Fruit fly (Drosophila melanogaster) whole organism, embryonic: Measurements from ENCODE around the gene CG43759.

Source experiments
- Abd-B ChIP-seq: fragments of 200-800 bp; sonication (Bioruptor generic); optimal IDR thresholded peaks from 2 replicates; lab custom pipeline; 2018; ENCODE audit warnings: missing biosample characterization, mild to moderate bottlenecking, missing genetic modification characterization, moderate library complexity
- Adf1 ChIP-seq: fragments of 200-800 bp; sonication (Bioruptor generic); IDR thresholded peaks from 2 replicates; pipeline ENCODE4 v1.3.6; 2022; ENCODE audit warnings: missing biosample characterization, missing genetic modification characterization
- B-H2 ChIP-seq: fragments of 200-800 bp; sonication (Bioruptor generic); optimal IDR thresholded peaks from 2 replicates; lab custom pipeline; 2018; ENCODE audit warnings: missing biosample characterization, mild to moderate bottlenecking, missing genetic modification characterization
- BtbVII ChIP-seq: fragments of 200-800 bp; sonication (Bioruptor generic); optimal IDR thresholded peaks from 3 replicates; lab custom pipeline; 2017; ENCODE audit warnings: missing biosample characterization, mild to moderate bottlenecking, missing genetic modification characterization
- CG10565 ChIP-seq: fragments of 200-800 bp; sonication (Bioruptor generic); optimal IDR thresholded peaks from 3 replicates; lab custom pipeline; 2016; ENCODE audit warnings: missing biosample characterization, mild to moderate bottlenecking, missing genetic modification characterization
- CG12236 ChIP-seq: fragments of 200-800 bp; sonication (Bioruptor generic); optimal IDR thresholded peaks from 2 replicates; lab custom pipeline; 2016; ENCODE audit warnings: missing biosample characterization, missing genetic modification characterization
- CG13296 ChIP-seq: fragments of 200-800 bp; sonication (Bioruptor generic); optimal IDR thresholded peaks from 3 replicates; lab custom pipeline; 2018; ENCODE audit warnings: missing biosample characterization, mild to moderate bottlenecking, missing genetic modification characterization
- CG13424 ChIP-seq: fragments of 200-800 bp; sonication (Bioruptor generic); optimal IDR thresholded peaks from 2 replicates; lab custom pipeline; 2019; ENCODE audit warnings: missing biosample characterization, mild to moderate bottlenecking, missing genetic modification characterization, moderate library complexity
- CG13624 ChIP-seq: fragments of 200-800 bp; sonication (Bioruptor generic); optimal IDR thresholded peaks from 2 replicates; lab custom pipeline; 2016; ENCODE audit warnings: missing biosample characterization, missing genetic modification characterization
- CG31441 ChIP-seq: fragments of 200-800 bp; sonication (Bioruptor generic); IDR thresholded peaks from 2 replicates; pipeline ENCODE4 v1.3.6; 2022; ENCODE audit warnings: missing biosample characterization, missing genetic modification characterization
- CG3163 ChIP-seq: fragments of 200-800 bp; sonication (Bioruptor generic); optimal IDR thresholded peaks from 3 replicates; lab custom pipeline; 2016; ENCODE audit warnings: missing biosample characterization, missing genetic modification characterization
- CG3281 ChIP-seq: fragments of 200-800 bp; sonication (Bioruptor generic); optimal IDR thresholded peaks from 3 replicates; lab custom pipeline; 2017; ENCODE audit warnings: missing biosample characterization, mild to moderate bottlenecking, missing genetic modification characterization
- CG7839 ChIP-seq: fragments of 200-800 bp; sonication (Bioruptor generic); optimal IDR thresholded peaks from 3 replicates; lab custom pipeline; 2018; ENCODE audit warnings: missing biosample characterization, mild to moderate bottlenecking, missing genetic modification characterization, moderate library complexity
- CG8281 ChIP-seq: fragments of 200-800 bp; sonication (Bioruptor generic); optimal IDR thresholded peaks from 2 replicates; lab custom pipeline; 2018; ENCODE audit warnings: missing biosample characterization, mild to moderate bottlenecking, missing genetic modification characterization, moderate library complexity
- CG9437 ChIP-seq: fragments of 200-800 bp; sonication (Bioruptor generic); optimal IDR thresholded peaks from 2 replicates; lab custom pipeline; 2018; ENCODE audit warnings: missing biosample characterization, mild to moderate bottlenecking, missing genetic modification characterization
- Camta ChIP-seq: fragments of 200-800 bp; sonication (Bioruptor generic); optimal IDR thresholded peaks from 2 replicates; lab custom pipeline; 2016; ENCODE audit warnings: missing biosample characterization, missing genetic modification characterization
- D19A ChIP-seq: fragments of 200-800 bp; optimal IDR thresholded peaks from 3 replicates; lab custom pipeline; 2019; ENCODE audit warnings: missing biosample characterization, mild to moderate bottlenecking, missing genetic modification characterization, moderate library complexity
- D19B ChIP-seq: fragments of 200-800 bp; sonication (Bioruptor generic); optimal IDR thresholded peaks from 2 replicates; lab custom pipeline; 2017; ENCODE audit warnings: missing biosample characterization, mild to moderate bottlenecking, missing genetic modification characterization
- Dbx ChIP-seq: fragments of 200-800 bp; sonication (Bioruptor generic); IDR thresholded peaks from 3 replicates; pipeline ENCODE4 v1.3.6; 2022; ENCODE audit warnings: missing biosample characterization, missing genetic modification characterization
- Eip74EF ChIP-seq, 2 experiments: fragments of 200-800 bp in 1 of 2; fragments of >200 bp in 1 of 2; sonication (Bioruptor generic) in 1 of 2; optimal IDR thresholded peaks; 2 replicates each; lab custom pipeline; 2017 to 2019; ENCODE audit warnings: missing biosample characterization in 2 of 2, missing genetic modification characterization in 2 of 2, mild to moderate bottlenecking in 1 of 2, moderate library complexity in 1 of 2
- Ets97D ChIP-seq: fragments of 200-800 bp; sonication (Bioruptor generic); optimal IDR thresholded peaks from 3 replicates; lab custom pipeline; 2016; ENCODE audit warnings: missing biosample characterization, missing genetic modification characterization
- Hmr ChIP-seq: fragments of 200-800 bp; sonication (Bioruptor generic); optimal IDR thresholded peaks from 3 replicates; lab custom pipeline; 2017; ENCODE audit warnings: mild to moderate bottlenecking, missing biosample characterization, missing genetic modification reagents, missing genetic modification characterization
- Hr51 ChIP-seq, 2 experiments: fragments of 200-800 bp; sonication (Bioruptor generic); optimal IDR thresholded peaks; 2 replicates in 1 of 2; 3 replicates in 1 of 2; lab custom pipeline; 2016 to 2018; ENCODE audit warnings: missing biosample characterization in 2 of 2, missing genetic modification characterization in 2 of 2, mild to moderate bottlenecking in 1 of 2, moderate library complexity in 1 of 2
- Med ChIP-seq: fragments of 200-800 bp; sonication (Bioruptor generic); peaks from one replicate; lab custom pipeline; 2016; ENCODE audit warnings: missing biosample characterization, missing genetic modification characterization, mild to moderate bottlenecking, inconsistent platforms, moderate library complexity
- Meics ChIP-seq: fragments of 200-800 bp; sonication (Bioruptor generic); optimal IDR thresholded peaks from 2 replicates; lab custom pipeline; 2017; ENCODE audit warnings: missing biosample characterization, mild to moderate bottlenecking, missing genetic modification characterization
- Nf-YC ChIP-seq: fragments of 200-800 bp; optimal IDR thresholded peaks from 3 replicates; lab custom pipeline; 2019; ENCODE audit warnings: missing biosample characterization, mild to moderate bottlenecking, missing genetic modification characterization, moderate library complexity
- Pdp1 ChIP-seq, 2 experiments: fragments of 200-800 bp; sonication (Bioruptor generic); optimal IDR thresholded peaks; 3 replicates each; lab custom pipeline; 2016; ENCODE audit warnings: missing biosample characterization in 2 of 2, missing genetic modification characterization in 2 of 2, mild to moderate bottlenecking in 1 of 2, moderate library complexity in 1 of 2
- Ravus ChIP-seq: fragments of 200-800 bp; sonication (Bioruptor generic); IDR thresholded peaks from 2 replicates; pipeline ENCODE4 v1.3.6; 2022; ENCODE audit warnings: missing biosample characterization, missing genetic modification characterization
- Side ChIP-seq: fragments of 200-800 bp; sonication (Bioruptor generic); optimal IDR thresholded peaks from 2 replicates; lab custom pipeline; 2016; ENCODE audit warnings: missing biosample characterization, missing genetic modification characterization
- Six4 ChIP-seq: fragments of 200-800 bp; sonication (Bioruptor generic); optimal IDR thresholded peaks from 2 replicates; lab custom pipeline; 2016; ENCODE audit warnings: missing biosample characterization, missing genetic modification characterization
- Sox100B ChIP-seq: fragments of 200-800 bp; sonication (Bioruptor generic); optimal IDR thresholded peaks from 3 replicates; lab custom pipeline; 2018; ENCODE audit warnings: missing biosample characterization, mild to moderate bottlenecking, missing genetic modification characterization
- Taf1 ChIP-seq: fragments of 200-800 bp; sonication (Bioruptor generic); IDR thresholded peaks from 2 replicates; pipeline ENCODE4 v1.3.6; 2022; ENCODE audit warnings: missing biosample characterization, missing genetic modification characterization
- bab2 ChIP-seq: fragments of 200-800 bp; sonication (Bioruptor generic); optimal IDR thresholded peaks from 2 replicates; lab custom pipeline; 2016; ENCODE audit warnings: missing biosample characterization, missing genetic modification characterization
- chinmo ChIP-seq: fragments of 200-800 bp; sonication (Bioruptor generic); IDR thresholded peaks from 4 replicates; pipeline ENCODE4 v1.3.6; 2022; ENCODE audit warnings: missing biosample characterization, missing genetic modification characterization; ENCODE audit not compliant: partially characterized antibody
- dysf ChIP-seq: fragments of 200-800 bp; sonication (Bioruptor generic); IDR thresholded peaks from 3 replicates; pipeline ENCODE4 v1.3.6; 2022; ENCODE audit warnings: missing biosample characterization, missing genetic modification characterization
- ems ChIP-seq: fragments of 200-800 bp; sonication (Bioruptor generic); optimal IDR thresholded peaks from 3 replicates; lab custom pipeline; 2016; ENCODE audit warnings: missing biosample characterization, missing genetic modification characterization
- fd96Cb ChIP-seq: fragments of 200-800 bp; sonication (Bioruptor generic); optimal IDR thresholded peaks from 2 replicates; lab custom pipeline; 2018; ENCODE audit warnings: missing biosample characterization, mild to moderate bottlenecking, missing genetic modification characterization, moderate library complexity
- hkb ChIP-seq, 2 experiments: fragments of 200-800 bp in 1 of 2; fragments of >200 bp in 1 of 2; sonication (Bioruptor generic) in 1 of 2; IDR thresholded peaks in 1 of 2; optimal IDR thresholded peaks in 1 of 2; 2 replicates each; pipeline versions ENCODE4 v1.3.6 to Lab custom; 2017 to 2022; ENCODE audit warnings: missing biosample characterization in 1 of 2, missing genetic modification characterization in 1 of 2
- hth ChIP-seq: fragments of >200 bp; optimal IDR thresholded peaks from 2 replicates; lab custom pipeline; 2017; ENCODE audit warnings: inconsistent platforms
- jing ChIP-seq: fragments of 200-800 bp; sonication (Bioruptor generic); optimal IDR thresholded peaks from 2 replicates; lab custom pipeline; 2018; ENCODE audit warnings: missing biosample characterization, mild to moderate bottlenecking, missing genetic modification characterization
- knrl ChIP-seq: fragments of 200-800 bp; sonication (Bioruptor generic); IDR thresholded peaks from 3 replicates; pipeline ENCODE4 v1.3.6; 2022; ENCODE audit warnings: missing biosample characterization, missing genetic modification characterization; ENCODE audit not compliant: partially characterized antibody
- luna ChIP-seq: fragments of 200-800 bp; sonication (Bioruptor generic); optimal IDR thresholded peaks from 2 replicates; lab custom pipeline; 2016; ENCODE audit warnings: missing biosample characterization, missing genetic modification characterization
- odd ChIP-seq: fragments of 200-800 bp; sonication (Bioruptor generic); optimal IDR thresholded peaks from 2 replicates; lab custom pipeline; 2017; ENCODE audit warnings: missing biosample characterization, mild to moderate bottlenecking, missing genetic modification characterization
- phol ChIP-seq: fragments of 200-800 bp; sonication (Bioruptor generic); optimal IDR thresholded peaks from 3 replicates; lab custom pipeline; 2018; ENCODE audit warnings: missing biosample characterization, mild to moderate bottlenecking, missing genetic modification characterization, moderate library complexity
- pita ChIP-seq: fragments of 200-800 bp; sonication (Bioruptor generic); optimal IDR thresholded peaks from 2 replicates; lab custom pipeline; 2017; ENCODE audit warnings: missing biosample characterization, mild to moderate bottlenecking, missing genetic modification characterization
- slbo ChIP-seq: fragments of 200-800 bp; sonication (Bioruptor generic); IDR thresholded peaks from 2 replicates; pipeline ENCODE4 v1.3.6; 2022; ENCODE audit warnings: missing biosample characterization, missing genetic modification characterization
- stwl ChIP-seq: fragments of 200-800 bp; sonication (Bioruptor generic); optimal IDR thresholded peaks from 3 replicates; lab custom pipeline; 2018; ENCODE audit warnings: missing biosample characterization, mild to moderate bottlenecking, missing genetic modification characterization, moderate library complexity
- tio ChIP-seq: fragments of 200-800 bp; sonication (Bioruptor generic); optimal IDR thresholded peaks from 2 replicates; lab custom pipeline; 2017; ENCODE audit warnings: missing biosample characterization, missing genetic modification characterization, inconsistent platforms

CG43759 gene

DNA sequence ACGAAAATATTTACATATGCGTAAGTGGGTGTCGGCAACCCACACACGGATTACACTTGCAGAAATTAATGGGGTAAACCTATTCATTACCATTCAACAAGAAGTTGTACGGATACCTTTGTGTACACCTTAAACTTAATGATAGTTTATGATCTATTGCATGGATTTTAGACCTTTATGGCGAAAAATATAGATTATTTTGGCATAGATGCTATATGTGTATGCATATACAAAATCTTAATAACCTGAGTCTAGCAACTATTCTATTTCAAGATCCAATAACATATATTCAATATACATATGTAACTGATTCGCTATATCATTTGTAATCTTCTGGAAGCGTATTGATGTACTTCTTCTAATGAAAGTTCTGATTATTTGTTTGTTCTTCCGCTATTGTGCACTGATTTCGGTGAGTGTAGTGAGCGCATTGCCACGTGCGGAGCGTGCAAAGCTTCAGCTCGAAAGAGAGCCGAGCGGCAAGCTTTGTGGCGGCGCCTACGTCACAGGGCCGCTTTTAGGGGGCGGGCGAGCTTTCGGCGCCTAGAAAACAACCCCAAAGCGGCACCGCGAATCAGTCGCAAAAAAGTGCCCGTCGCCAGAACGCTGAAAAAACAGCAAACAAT, 30.2 kb upstream of the CG43759 start, which contains the start of gene CG7378 (continued):
- TF ChIP-seq dysf (GFP tag; lab: Robert Waterston, UW) (peak; percentile 57; the same call in 1 of the 3 replicates), tio (GFP tag; lab: Kevin White, UChicago) (peak; percentile 27), phol (tag; lab: Kevin White, UChicago) (peak; percentile 14), CG3163 (GFP tag; lab: Kevin White, UChicago) (no peak), CG31441 (GFP tag; lab: Robert Waterston, UW) (peak; percentile 47), Taf1 (0 out of 2 replicates have a peak, but pooled peaks have one; percentile 12), stwl (tag; lab: Kevin White, UChicago) (no peak), CG9437 (GFP tag; lab: Kevin White, UChicago) (peak; percentile 48), CG13424 (peak; percentile 41), hkb (optimal IDR thresholded peaks at IDR 0.05; lab: Kevin White, UChicago) (no peak), hkb (GFP tag; IDR thresholded peaks at IDR 0.05; lab: Robert Waterston, UW) (0 out of 2 replicates have a peak, but pooled peaks have one; percentile 16), hth (lab: Kevin White, UChicago) (no peak), knrl (GFP tag; lab: Robert Waterston, UW) (no peak), Dbx (GFP tag; lab: Robert Waterston, UW) (0 out of 3 replicates have a peak, but pooled peaks have one; percentile 13), Abd-B (GFP tag; lab: Kevin White, UChicago) (peak; percentile 12), B-H2 (peak; percentile 20), Camta (GFP tag; lab: Kevin White, UChicago) (peak; percentile 33), odd (GFP tag; lab: Kevin White, UChicago) (peak; percentile 18), pita (GFP tag; lab: Kevin White, UChicago) (no peak), CG13296 (GFP tag; lab: Kevin White, UChicago) (peak; percentile 3), jing (no peak), D19B (GFP tag; lab: Kevin White, UChicago) (peak; percentile 61), Pdp1 (GFP tag; optimal IDR thresholded peaks at IDR 0.05; lab: Kevin White, UChicago) (peak; percentile 28 to 68), Six4 (GFP tag; lab: Kevin White, UChicago) (no peak), Eip74EF (GFP tag; optimal IDR thresholded peaks at IDR 0.05; lab: Kevin White, UChicago) (peak in 1 of 2 experiments; percentile 14), Side (GFP tag; lab: Kevin White, UChicago) (peak; percentile 53), BtbVII (peak; percentile 48), chinmo (GFP tag; lab: Robert Waterston, UW) (0 out of 4 replicates have a peak, but pooled peaks have one; percentile 6), fd96Cb (tag; lab: Kevin White, UChicago) (peak; percentile 3), slbo (GFP tag; lab: Robert Waterston, UW) (peak; percentile 29), Adf1 (no peak), Med (GFP tag; lab: Kevin White, UChicago) (peak; percentile 82), CG3281 (peak; percentile 53), Sox100B (GFP tag; lab: Kevin White, UChicago) (peak; percentile 62), Ravus (GFP tag; lab: Robert Waterston, UW) (no peak), CG13624 (GFP tag; lab: Kevin White, UChicago) (peak; percentile 10), CG7839 (tag; lab: Kevin White, UChicago) (peak; percentile 71), Meics (GFP tag; lab: Kevin White, UChicago) (peak; percentile 75), CG10565 (no peak), luna (GFP tag; lab: Kevin White, UChicago) (peak; percentile 18), CG8281 (tag; lab: Kevin White, UChicago) (peak; percentile 7), CG12236 (GFP tag; lab: Kevin White, UChicago) (no peak), ems (GFP tag; lab: Kevin White, UChicago) (peak; percentile 18), Nf-YC (tag; lab: Kevin White, UChicago) (peak; percentile 32), Hmr (GFP tag; lab: Kevin White, UChicago) (peak; percentile 64), bab2 (GFP tag; lab: Kevin White, UChicago) (peak; percentile 25), Ets97D (GFP tag; lab: Kevin White, UChicago) (peak; percentile 25), D19A (tag; lab: Kevin White, UChicago) (peak; percentile 2), Hr51 (GFP tag; optimal IDR thresholded peaks at IDR 0.05; lab: Kevin White, UChicago) (peak in 1 of 2 experiments; percentile 44)
